Fruit fly (Drosophila melanogaster) whole organism, larva: Measurements from ENCODE around the gene CG32719.

ENCODE experiments used
- noc ChIP-seq: fragments of 200-800 bp; sonication (Bioruptor generic); optimal IDR thresholded peaks from 3 replicates; lab custom pipeline; 2019; ENCODE audit warnings: missing biosample characterization, mild to moderate bottlenecking, missing genetic modification characterization, moderate library complexity

The CG32719 gene

DNA sequence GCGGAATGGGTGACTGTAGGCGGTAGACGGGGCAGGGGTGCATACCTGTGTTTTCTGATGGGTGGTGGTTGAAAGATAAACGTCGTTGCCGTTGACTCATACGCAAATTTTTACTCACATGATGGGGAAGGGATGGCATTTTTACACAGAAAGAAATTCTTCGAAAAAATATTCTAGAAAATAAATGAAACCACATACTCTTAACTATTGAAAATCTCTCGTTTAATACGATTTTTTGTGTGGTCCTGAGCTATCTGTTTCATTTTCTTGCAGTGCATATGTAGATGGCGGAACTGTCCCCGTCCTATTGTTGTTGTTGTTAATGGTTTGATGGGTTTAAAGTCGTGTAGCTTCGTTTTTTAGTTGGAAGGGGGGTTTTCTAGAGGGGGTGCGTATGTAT, 28.0 kb downstream of the CG32719 start:
- no peak for TF ChIP-seq noc (tag; lab: Kevin White, UChicago)

DNA sequence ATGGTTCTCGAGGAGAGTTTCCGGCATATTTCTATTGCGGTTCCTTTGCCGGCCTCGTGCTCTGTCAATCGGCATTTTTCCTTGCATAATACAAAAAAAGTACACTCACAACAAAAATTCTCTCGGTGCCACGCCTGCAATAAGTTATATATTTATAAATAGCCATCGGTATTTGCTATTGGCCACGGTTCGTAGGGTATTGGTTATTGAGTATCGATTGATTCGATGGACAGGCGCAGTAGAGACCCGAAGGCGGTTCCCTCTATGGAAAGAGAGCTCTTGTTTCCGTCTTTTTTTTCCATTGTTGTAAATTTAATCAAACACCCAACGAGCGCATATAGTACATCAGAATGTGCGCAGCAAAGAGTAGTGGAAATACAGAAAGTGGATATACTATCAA, 35.0 kb downstream of the CG32719 start:
- no peak for TF ChIP-seq noc (tag; lab: Kevin White, UChicago)

DNA sequence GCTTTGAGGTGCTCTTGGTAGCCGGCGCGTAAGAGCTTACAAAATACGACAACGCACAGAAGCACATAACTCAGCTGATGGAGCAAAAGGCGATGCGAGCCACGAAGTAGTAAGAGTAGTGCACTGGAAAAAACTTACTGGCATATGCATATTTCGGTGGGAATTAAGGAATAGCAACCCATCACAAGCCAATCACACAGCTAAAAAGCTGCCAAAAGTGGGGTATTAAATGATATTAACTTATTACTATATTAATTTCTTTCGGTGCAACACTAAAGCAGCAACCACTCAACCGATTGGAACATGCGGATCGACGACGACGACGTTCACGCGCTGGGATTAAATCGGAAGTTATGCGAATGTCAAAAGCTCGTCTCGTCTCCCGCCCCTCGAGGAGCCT, 56.9 kb downstream of the CG32719 start:
- no peak for TF ChIP-seq noc (tag; lab: Kevin White, UChicago)

DNA sequence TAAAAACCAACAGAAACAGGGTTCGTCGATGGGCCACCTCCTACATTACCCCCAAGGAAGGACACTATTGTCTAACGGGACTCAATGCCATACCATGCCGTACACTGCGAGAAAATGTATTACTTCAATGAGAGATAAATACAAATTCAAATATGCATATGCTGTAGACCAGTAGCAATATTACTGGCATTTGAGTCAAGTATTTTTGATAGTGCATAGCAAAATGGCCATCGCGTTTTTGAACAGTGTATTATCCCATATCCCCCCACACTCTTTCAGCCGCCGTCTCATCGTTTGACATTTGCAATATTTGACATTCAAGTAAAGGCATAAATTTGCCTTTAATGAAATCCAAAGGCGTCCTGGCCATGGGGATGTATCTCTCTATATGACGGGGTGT, 59.5 kb downstream of the CG32719 start:
- no peak for TF ChIP-seq noc (tag; lab: Kevin White, UChicago)

DNA sequence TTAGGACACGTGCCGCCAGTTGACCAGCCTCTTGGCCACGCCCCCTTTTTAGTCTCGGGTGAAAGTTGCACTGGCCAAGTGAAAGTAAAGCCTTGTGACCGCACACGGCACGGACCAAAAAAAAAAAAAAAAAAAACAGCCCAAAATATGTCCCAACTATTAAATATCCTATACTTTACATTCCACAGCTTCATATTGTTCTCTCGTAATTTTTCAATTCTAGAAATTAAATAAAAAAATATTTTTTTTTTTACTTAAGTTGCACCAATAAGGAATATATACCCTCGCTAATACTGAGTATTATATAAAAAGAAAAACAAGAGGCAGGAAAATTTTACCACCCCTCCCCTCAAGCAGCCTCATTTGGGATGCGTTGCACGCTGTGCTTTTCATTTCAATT, 61.5 kb downstream of the CG32719 start:
- no peak for TF ChIP-seq noc (tag; lab: Kevin White, UChicago)

DNA sequence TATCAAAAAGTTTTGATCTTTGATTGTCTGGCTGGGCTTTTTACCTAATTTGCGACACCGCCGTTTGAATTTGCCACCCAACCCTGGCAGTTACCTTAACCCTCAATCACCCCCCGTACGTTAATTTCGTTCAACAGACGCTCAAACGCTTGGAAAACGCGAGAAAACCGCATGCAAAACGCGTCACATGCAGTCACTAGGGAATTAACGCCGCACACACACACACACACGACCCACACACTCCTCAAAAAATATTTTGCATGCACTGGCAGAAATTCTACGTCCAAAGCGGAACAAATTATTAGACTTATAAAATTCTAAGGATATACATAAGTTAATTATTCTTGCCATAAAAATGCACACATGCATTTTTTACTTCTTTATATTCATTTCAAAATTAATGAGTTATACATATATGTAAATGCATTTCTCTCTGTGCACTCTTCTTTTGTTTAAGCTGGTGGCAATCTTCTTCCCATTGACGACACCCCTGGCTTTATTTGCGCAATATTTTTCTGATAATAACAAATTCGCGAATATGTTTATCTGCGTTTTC, 72.5 kb downstream of the CG32719 start:
- no peak for TF ChIP-seq noc (tag; lab: Kevin White, UChicago)

DNA sequence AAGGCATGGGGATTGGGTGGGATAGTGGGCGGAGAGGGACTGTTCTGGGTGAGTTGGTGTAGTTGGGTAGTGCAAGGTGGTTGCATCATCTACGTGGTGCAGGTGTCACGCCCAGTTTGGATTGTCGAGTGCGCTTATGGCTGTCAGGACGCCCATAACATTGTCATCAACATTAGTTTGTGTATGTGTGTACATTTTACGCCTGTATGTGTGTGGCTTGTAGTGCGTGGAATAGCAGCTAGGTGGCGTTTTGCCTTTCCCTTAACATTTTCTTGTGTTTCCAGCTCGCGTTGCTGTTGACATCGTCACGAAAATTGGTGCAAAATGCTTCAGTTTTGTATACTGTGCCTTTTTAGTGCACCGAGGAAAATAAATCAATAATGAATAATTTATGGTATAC, 81.5 kb downstream of the CG32719 start:
- no peak for TF ChIP-seq noc (tag; lab: Kevin White, UChicago)

DNA sequence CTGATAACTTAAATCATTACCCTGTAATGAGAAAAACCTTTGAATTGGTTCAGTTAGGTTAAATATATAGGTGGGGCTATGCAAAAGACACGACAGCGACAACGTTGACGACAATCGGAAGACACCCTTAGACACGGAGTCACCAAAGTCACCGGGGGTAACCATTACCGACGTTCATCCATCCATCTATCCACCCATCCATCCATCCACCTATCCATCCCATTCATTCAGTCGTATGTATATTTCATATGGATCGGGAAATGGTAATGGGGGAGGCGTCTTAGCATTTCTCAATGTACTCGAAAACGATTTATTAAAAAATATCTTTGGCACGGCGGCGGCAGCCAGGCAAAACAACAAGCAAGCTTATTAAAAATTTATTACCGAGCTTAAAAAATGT, 85.7 kb downstream of the CG32719 start:
- TF ChIP-seq noc (tag; lab: Kevin White, UChicago) = no peak
